Fruit fly (Drosophila melanogaster): Measurements from ENCODE around the gene Rexo5.

Rexo5 gene

dm6 chr3L:6603266-6603734 lies at the start of gene Rexo5, which contains the start of gene ndl:
TSS of gene Rexo5 (plus strand) at chr3L:6603684.
TSS of gene ndl (minus strand) at chr3L:6603366.
- TF ChIP-seq noc (tag; optimal IDR thresholded peaks at IDR 0.05): no peak

dm6 chr3L:6554056-6554739 lies 49.3 kb upstream of the Rexo5 start:
- TF ChIP-seq noc (tag; optimal IDR thresholded peaks at IDR 0.05): no peak

dm6 chr3L:6556221-6556620 lies 47.3 kb upstream of the Rexo5 start:
- TF ChIP-seq noc (tag; optimal IDR thresholded peaks at IDR 0.05): peak; percentile 6

DNA sequence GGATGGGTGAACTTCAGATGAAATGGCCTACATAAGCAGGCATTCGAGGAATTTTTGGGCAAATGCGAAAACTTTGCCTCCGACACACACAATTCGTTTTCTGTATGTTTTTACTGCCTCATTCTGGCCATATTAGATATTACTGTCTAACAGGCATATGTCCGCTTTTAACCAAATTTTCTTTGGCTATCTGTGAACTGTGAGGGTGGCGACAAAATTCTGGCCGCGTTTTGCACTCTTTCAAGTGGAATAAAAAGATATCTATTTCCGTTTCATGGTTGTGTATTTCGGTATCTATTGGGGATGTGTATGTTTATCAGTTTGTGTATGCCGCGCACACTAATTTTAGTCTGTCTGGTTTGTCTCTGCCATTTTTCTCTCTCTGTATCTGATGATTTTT lies 45.0 kb upstream of the Rexo5 start:
- TF ChIP-seq noc (tag; optimal IDR thresholded peaks at IDR 0.05): no peak

DNA sequence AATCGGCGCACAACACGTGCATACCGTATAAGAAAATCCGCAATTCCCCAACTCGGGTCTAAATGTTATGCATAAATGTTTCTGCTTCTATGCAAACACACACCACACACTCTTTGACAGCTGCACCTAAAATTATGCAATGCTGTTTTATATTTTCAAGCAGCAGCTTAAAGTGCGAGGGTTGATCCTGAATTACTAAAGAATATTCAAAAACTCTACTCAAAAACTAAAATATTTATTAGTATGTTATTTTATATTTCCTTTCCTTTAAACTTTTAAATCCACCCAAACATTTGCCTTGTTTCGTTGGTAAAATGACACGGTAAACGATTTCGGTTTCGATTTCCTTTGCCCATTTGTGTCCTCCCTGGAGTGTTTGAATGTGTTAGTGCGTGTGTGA lies 42.4 kb upstream of the Rexo5 start:
- TF ChIP-seq noc (tag; optimal IDR thresholded peaks at IDR 0.05): no peak

DNA sequence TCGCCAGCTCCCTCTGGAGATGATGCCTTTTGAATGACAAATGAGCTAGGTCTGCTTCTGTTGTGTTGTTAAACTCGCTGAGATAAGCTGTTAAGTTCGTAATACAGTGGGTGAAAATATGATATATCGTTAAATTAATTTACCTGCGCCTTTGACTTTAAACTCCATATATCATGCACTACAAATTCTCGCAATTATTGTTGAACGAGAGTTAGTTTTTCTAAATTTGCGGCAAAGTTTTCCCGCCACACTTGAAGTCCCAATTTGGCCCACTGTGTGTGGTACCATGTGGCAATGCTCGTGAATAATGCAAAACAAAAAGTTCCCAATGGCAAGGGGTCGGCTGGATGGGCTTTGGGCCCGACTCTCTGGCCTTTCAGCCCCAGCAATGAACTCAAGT lies 26.8 kb upstream of the Rexo5 start:
- TF ChIP-seq noc (tag; optimal IDR thresholded peaks at IDR 0.05): no peak

DNA sequence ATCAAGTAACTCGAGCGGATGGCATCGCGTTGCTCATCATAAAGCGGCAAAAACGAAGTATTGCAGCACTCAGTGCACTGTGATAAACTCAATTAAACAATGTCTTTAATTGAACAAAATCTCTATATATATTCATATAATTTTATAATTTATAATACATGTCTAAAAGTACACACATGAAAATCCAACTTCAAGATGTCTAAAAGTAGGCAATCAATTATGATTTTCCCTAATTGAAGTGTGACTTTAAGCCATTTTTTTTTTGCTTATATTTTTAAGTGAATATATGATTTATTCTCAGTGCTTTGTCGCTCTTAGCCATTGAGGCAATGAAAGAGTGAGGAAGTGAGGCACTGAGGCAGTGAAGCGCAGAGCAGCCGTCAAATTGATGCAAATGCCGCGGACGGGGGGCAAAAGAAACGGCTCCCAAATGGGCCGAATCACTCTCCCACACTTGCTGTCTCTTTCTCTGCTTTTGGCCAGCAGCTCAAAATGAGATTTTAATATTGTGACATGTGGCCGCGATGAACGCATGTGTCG lies 26.1 kb upstream of the Rexo5 start:
- TF ChIP-seq noc (tag; optimal IDR thresholded peaks at IDR 0.05): no peak

dm6 chr3L:6589429-6590062 lies 13.9 kb upstream of the Rexo5 start, which contains the start of gene jv:
TSS of gene jv (minus strand) at chr3L:6589479.
- TF ChIP-seq noc (tag; optimal IDR thresholded peaks at IDR 0.05): no peak

dm6 chr3L:6605925-6606324 lies 2.4 kb downstream of the Rexo5 start, which contains the start of gene zpg:
TSS of gene zpg (minus strand) at chr3L:6606032.
- no peak for TF ChIP-seq noc (tag; optimal IDR thresholded peaks at IDR 0.05)

- no peak for TF ChIP-seq noc (tag; optimal IDR thresholded peaks at IDR 0.05)
These were observed 5.5 kb downstream of the Rexo5 start, which contains the start of gene axed for dm6 chr3L:6608884-6609552. TSS of gene axed (plus strand) at chr3L:6609325.

- TF ChIP-seq noc (tag; optimal IDR thresholded peaks at IDR 0.05): no peak
These were observed 9.2 kb downstream of the Rexo5 start for dm6 chr3L:6612637-6613036.

- TF ChIP-seq noc (tag; optimal IDR thresholded peaks at IDR 0.05): peak; percentile 16
These were observed 11.7 kb downstream of the Rexo5 start for dm6 chr3L:6615181-6615580.

DNA sequence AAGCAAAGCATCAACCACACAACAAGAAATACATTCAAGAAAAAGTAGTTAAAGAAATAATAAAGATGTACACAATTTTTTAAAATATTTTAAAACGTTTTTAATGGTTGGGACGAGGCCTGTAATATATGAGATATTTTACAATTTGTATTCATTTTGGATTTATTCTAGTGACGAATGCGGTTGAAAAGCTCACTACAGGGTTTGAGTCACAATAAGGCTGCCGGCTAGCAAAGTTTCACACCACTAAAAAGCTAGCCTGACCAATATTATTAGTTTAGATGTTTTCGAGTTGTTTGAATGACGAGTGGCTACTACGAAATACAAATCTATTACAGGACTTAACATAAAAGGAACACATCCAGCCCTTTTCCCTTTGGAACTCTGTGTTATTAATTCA lies 15.6 kb downstream of the Rexo5 start:
- no peak for TF ChIP-seq noc (tag; optimal IDR thresholded peaks at IDR 0.05)

DNA sequence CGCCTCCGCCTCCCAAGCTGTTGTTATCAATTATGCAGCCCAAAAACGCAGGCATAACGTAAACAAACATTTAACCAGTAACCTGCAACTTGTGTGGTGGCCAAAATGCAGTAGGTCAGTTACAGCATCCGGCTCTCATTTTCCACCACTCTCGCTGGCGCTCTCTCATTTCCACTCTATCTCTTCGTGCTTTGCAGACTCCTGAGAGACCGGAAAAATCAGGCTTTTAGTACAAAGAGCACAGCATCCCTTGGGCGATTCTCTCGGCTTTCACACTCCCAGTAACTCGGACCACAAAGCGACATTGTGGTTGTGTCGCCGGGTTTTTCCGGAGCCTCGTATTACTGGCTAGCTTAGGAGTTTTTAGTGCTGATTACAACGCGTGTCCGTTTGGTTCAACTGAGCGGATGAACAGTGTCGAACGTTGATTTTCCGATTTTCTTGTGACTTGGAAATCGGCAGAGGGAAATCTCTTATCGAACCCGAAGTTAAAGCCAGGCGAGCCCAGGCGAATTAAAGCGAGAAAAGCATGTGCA lies 20.3 kb downstream of the Rexo5 start, which contains the start of gene GluRIA:
TSS of gene GluRIA (plus strand) at position 364 of the 536 bp plus-strand sequence.
- no peak for TF ChIP-seq noc (tag; optimal IDR thresholded peaks at IDR 0.05)

All from whole organism, larva.